Worm (Caenorhabditis elegans) whole organism, late embryonic: ENCODE results near the gene atg-3.

ENCODE experiments used
- ahr-1 ChIP-seq: sonication (generic microtip); optimal IDR thresholded peaks from 2 replicates; lab custom pipeline; 2016; ENCODE audit warnings: missing genetic modification characterization, missing compliant biosample characterization
- ceh-14 ChIP-seq: sonication (generic microtip); optimal IDR thresholded peaks from 2 replicates; lab custom pipeline; 2016; ENCODE audit warnings: missing genotype, missing genetic modification characterization, missing compliant biosample characterization
- ceh-18 ChIP-seq: sonication (generic microtip); optimal IDR thresholded peaks from 2 replicates; lab custom pipeline; 2016; ENCODE audit warnings: missing genetic modification characterization, missing compliant biosample characterization
- ceh-30 ChIP-seq: fragments of 150-350 bp; optimal IDR thresholded peaks from 2 replicates; lab custom pipeline; 2014; ENCODE audit warnings: missing biosample characterization, missing genetic modification characterization
- pha-4 ChIP-seq: fragments of 150-350 bp; optimal IDR thresholded peaks from 2 replicates; lab custom pipeline; 2018; ENCODE audit warnings: missing biosample characterization, missing genetic modification reagents, missing genetic modification characterization

DNA sequence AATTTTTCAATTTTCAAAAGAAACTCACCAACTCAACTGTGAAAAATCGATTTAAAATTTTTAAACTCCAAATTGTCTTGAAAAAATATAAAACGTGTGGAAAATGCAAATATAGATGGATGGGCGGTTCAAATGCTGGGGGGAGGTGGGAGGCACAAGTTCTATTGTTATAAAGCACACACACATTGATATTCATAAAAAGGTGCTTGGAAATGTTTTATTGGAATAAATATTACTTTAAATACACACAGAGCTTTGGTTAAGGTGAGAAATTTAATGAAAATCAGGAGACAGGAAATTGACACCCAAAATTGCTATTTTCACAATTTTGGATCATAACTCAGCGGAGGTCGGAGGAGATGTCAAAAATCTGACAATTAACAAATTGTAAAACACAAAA lies 34.0 kb downstream of the atg-3 start, which contains the start of gene Y55F3AM.11:
- TF ChIP-seq ahr-1 (tag; lab: Kevin White, UChicago) (no peak), ceh-14 (tag; lab: Kevin White, UChicago) (no peak), ceh-18 (tag; lab: Kevin White, UChicago) (no peak), pha-4 (tag; lab: Kevin White, UChicago) (no peak), ceh-30 (tag; lab: Kevin White, UChicago) (no peak)
